Worm (Caenorhabditis elegans) whole organism, early embryonic: ENCODE measurements around the gene fbxa-108.

Experiments
- B0310.2 ChIP-seq: sonication (generic microtip); optimal IDR thresholded peaks from 2 replicates; lab custom pipeline; 2016; ENCODE audit warnings: mild to moderate bottlenecking, missing genetic modification characterization, missing compliant biosample characterization
- aly-1 ChIP-seq: sonication (generic microtip); optimal IDR thresholded peaks from 2 replicates; lab custom pipeline; 2016; ENCODE audit warnings: missing genetic modification characterization, missing compliant biosample characterization
- ama-1 ChIP-seq: fragments of 150-350 bp; optimal IDR thresholded peaks from 2 replicates; lab custom pipeline; 2014
- ets-7 ChIP-seq: sonication (generic microtip); optimal IDR thresholded peaks from 2 replicates; lab custom pipeline; 2016; ENCODE audit warnings: missing genotype, missing genetic modification characterization, missing compliant biosample characterization
- flt-1 ChIP-seq: fragments of 200-800 bp; sonication (Bioruptor generic); IDR thresholded peaks from 2 replicates; pipeline ENCODE4 v1.3.6; 2022; ENCODE audit warnings: missing genetic modification characterization, missing compliant biosample characterization
- hmbx-1 ChIP-seq: sonication (generic microtip); optimal IDR thresholded peaks from 2 replicates; lab custom pipeline; 2016; ENCODE audit warnings: mild to moderate bottlenecking, missing genetic modification characterization, missing compliant biosample characterization
- sea-1 ChIP-seq: fragments of 200-800 bp; sonication (Bioruptor generic); conservative IDR thresholded peaks from 2 replicates; pipeline ENCODE4 v1.3.6; 2022; ENCODE audit warnings: missing genetic modification characterization, missing compliant biosample characterization

ce11 chrV:17616807-17617206, 42.4 kb downstream of the fbxa-108 start, which contains the start of gene Y6G8.6:
- TF ChIP-seq flt-1 (GFP tag; lab: Robert Waterston, UW), result no peak
- TF ChIP-seq hmbx-1 (tag; lab: Kevin White, UChicago), result no peak
- TF ChIP-seq sea-1 (GFP tag; lab: Robert Waterston, UW), result no peak
- no peak for TF ChIP-seq ama-1 (lab: Kevin White, UChicago)
- TF ChIP-seq aly-1, result no peak
- TF ChIP-seq ets-7, result no peak
- no peak for TF ChIP-seq B0310.2 (tag; lab: Kevin White, UChicago)
